Worm (Caenorhabditis elegans) whole organism, L2 larva: ENCODE data around the gene ugt-8.

ENCODE experiments used
- lin-11 ChIP-seq: fragments of 150-350 bp; sonication (generic microtip); optimal IDR thresholded peaks from 2 replicates; lab custom pipeline; 2014; ENCODE audit warnings: missing biosample characterization, missing genetic modification characterization, inconsistent platforms, mixed read lengths
- ztf-4 ChIP-seq: fragments of 150-350 bp; optimal IDR thresholded peaks from 2 replicates; lab custom pipeline; 2014; ENCODE audit warnings: missing biosample characterization, missing genetic modification characterization

- TF ChIP-seq lin-11 (tag; lab: Kevin White, UChicago): no peak
- no peak for TF ChIP-seq ztf-4 (tag; lab: Kevin White, UChicago)
Measured at ce11 chrV:4864330-4864729, 39.4 kb upstream of the ugt-8 start.
